Fruit fly (Drosophila melanogaster): ENCODE results near the gene CG43347.

CG43347 gene

dm6 chrX:10573554-10573953 is 46.4 kb downstream of the CG43347 start (continued):
- TF ChIP-seq fd85E (GFP tag; optimal IDR thresholded peaks at IDR 0.05) (no peak), vri (GFP tag; optimal IDR thresholded peaks at IDR 0.05) (no peak), CG4318 (GFP tag; optimal IDR thresholded peaks at IDR 0.05) (peak; percentile 11), lz (GFP tag; optimal IDR thresholded peaks at IDR 0.05) (peak; percentile 8), Hr4 (GFP tag; optimal IDR thresholded peaks at IDR 0.05) (peak; percentile 50), topi (GFP tag; optimal IDR thresholded peaks at IDR 0.05) (peak; percentile 43), CG9139 (GFP tag; optimal IDR thresholded peaks at IDR 0.05) (no peak), CG3919 (GFP tag; optimal IDR thresholded peaks at IDR 0.05) (peak; percentile 46), Eip75B (GFP tag; optimal IDR thresholded peaks at IDR 0.05) (peak; percentile 22), cyc (GFP tag; optimal IDR thresholded peaks at IDR 0.05) (no peak), CG8119 (GFP tag; IDR thresholded peaks at IDR 0.05) (peak; percentile 72), ss (GFP tag; optimal IDR thresholded peaks at IDR 0.05) (peak in 1 of 2 experiments; percentile 14), fkh (GFP tag; optimal IDR thresholded peaks at IDR 0.05) (no peak), CG1621 (tag; optimal IDR thresholded peaks at IDR 0.05) (peak; percentile 28), CG7368 (GFP tag; optimal IDR thresholded peaks at IDR 0.05) (peak; percentile 47)

dm6 chrX:10570142-10570756 is 49.7 kb downstream of the CG43347 start:
- peak; percentile 88 for TF ChIP-seq CG3919 (GFP tag; optimal IDR thresholded peaks at IDR 0.05)
- TF ChIP-seq svp (GFP tag) = peak; percentile 91
- TF ChIP-seq ss (GFP tag; optimal IDR thresholded peaks at IDR 0.05) = peak; percentile 79 to 83
- no peak for TF ChIP-seq Blimp-1 (GFP tag; optimal IDR thresholded peaks at IDR 0.05)
- peak; percentile 73 to 77 for TF ChIP-seq salr (GFP tag; optimal IDR thresholded peaks at IDR 0.05)
- peak; percentile 56 for TF ChIP-seq fd85E (GFP tag; optimal IDR thresholded peaks at IDR 0.05)
- TF ChIP-seq CG8632 (GFP tag; optimal IDR thresholded peaks at IDR 0.05) = peak; percentile 75
- TF ChIP-seq fd59A (GFP tag; optimal IDR thresholded peaks at IDR 0.05) = peak; percentile 81
- TF ChIP-seq CG4318 (GFP tag; optimal IDR thresholded peaks at IDR 0.05) = peak; percentile 89
- no peak for TF ChIP-seq CG6854 (GFP tag; optimal IDR thresholded peaks at IDR 0.05)
- TF ChIP-seq CG3032 (tag; optimal IDR thresholded peaks at IDR 0.05) = peak; percentile 71
- TF ChIP-seq CG11902 (GFP tag; optimal IDR thresholded peaks at IDR 0.05) = peak; percentile 46
- TF ChIP-seq dac (GFP tag; optimal IDR thresholded peaks at IDR 0.05) = peak; percentile 88
- peak; percentile 64 for TF ChIP-seq CG9139 (GFP tag; optimal IDR thresholded peaks at IDR 0.05)
- TF ChIP-seq Ets96B (tag; optimal IDR thresholded peaks at IDR 0.05) = peak; percentile 86
- no peak for TF ChIP-seq Eip93F (GFP tag; optimal IDR thresholded peaks at IDR 0.05)
- TF ChIP-seq CG6276 (GFP tag; optimal IDR thresholded peaks at IDR 0.05) = peak; percentile 89
- TF ChIP-seq Met (GFP tag; optimal IDR thresholded peaks at IDR 0.05) = peak; percentile 40
- peak; percentile 88 for TF ChIP-seq Lpt (GFP tag; optimal IDR thresholded peaks at IDR 0.05)
- peak; percentile 91 for TF ChIP-seq CG32006 (GFP tag; optimal IDR thresholded peaks at IDR 0.05)
- peak; percentile 89 for TF ChIP-seq eg (GFP tag; IDR thresholded peaks at IDR 0.05)
- TF ChIP-seq Eip75B (GFP tag; optimal IDR thresholded peaks at IDR 0.05) = peak; percentile 84
- peak; percentile 68 for TF ChIP-seq CG11762 (GFP tag; optimal IDR thresholded peaks at IDR 0.05; ENCODE audit: insufficient read depth)
- peak; percentile 29 for TF ChIP-seq vri (GFP tag; optimal IDR thresholded peaks at IDR 0.05)
- TF ChIP-seq Hr4 (GFP tag; optimal IDR thresholded peaks at IDR 0.05) = peak; percentile 88
- peak; percentile 96 for TF ChIP-seq Eip78C (GFP tag)
- TF ChIP-seq acj6 (GFP tag; optimal IDR thresholded peaks at IDR 0.05) = peak; percentile 84
- peak; percentile 85 for TF ChIP-seq achi (GFP tag; optimal IDR thresholded peaks at IDR 0.05)
- peak; percentile 41 for TF ChIP-seq Smox (GFP tag; optimal IDR thresholded peaks at IDR 0.05)
- peak; percentile 82 for TF ChIP-seq spab (GFP tag; optimal IDR thresholded peaks at IDR 0.05)
- peak; percentile 93 for TF ChIP-seq CG15336 (GFP tag; IDR thresholded peaks at IDR 0.05)
- peak; percentile 21 for TF ChIP-seq Ets21C (GFP tag; optimal IDR thresholded peaks at IDR 0.05)
- TF ChIP-seq CG6792 (GFP tag; optimal IDR thresholded peaks at IDR 0.05) = peak; percentile 79
- TF ChIP-seq esn (GFP tag; optimal IDR thresholded peaks at IDR 0.05) = peak; percentile 56
- peak; percentile 67; the same call in 1 of the 2 replicates for TF ChIP-seq CG11294 (GFP tag; IDR thresholded peaks at IDR 0.05)
- no peak for TF ChIP-seq fkh (GFP tag; optimal IDR thresholded peaks at IDR 0.05)
- TF ChIP-seq Gug (GFP tag; IDR thresholded peaks at IDR 0.05) = peak; percentile 81
- peak; percentile 26 for TF ChIP-seq cyc (GFP tag; optimal IDR thresholded peaks at IDR 0.05)
- peak; percentile 66 for TF ChIP-seq Sox15 (GFP tag; optimal IDR thresholded peaks at IDR 0.05)
- TF ChIP-seq net (GFP tag; optimal IDR thresholded peaks at IDR 0.05) = peak; percentile 83
- TF ChIP-seq Sox14 (GFP tag; optimal IDR thresholded peaks at IDR 0.05) = peak; percentile 85
- peak; percentile 55 for TF ChIP-seq topi (GFP tag; optimal IDR thresholded peaks at IDR 0.05)
- peak; percentile 85 for TF ChIP-seq OdsH (GFP tag; optimal IDR thresholded peaks at IDR 0.05)

Measured in whole organism, prepupa.